Fruit fly (Drosophila melanogaster) whole organism, embryonic: ENCODE measurements around the gene Ir25a.

Experiments used
- Bteb2 ChIP-seq: fragments of 200-800 bp; sonication (Bioruptor generic); optimal IDR thresholded peaks from 2 replicates; lab custom pipeline; 2016; ENCODE audit warnings: missing biosample characterization, missing genetic modification characterization
- CG10209 ChIP-seq: fragments of 200-800 bp; sonication (Bioruptor generic); optimal IDR thresholded peaks from 3 replicates; lab custom pipeline; 2017; ENCODE audit warnings: missing biosample characterization, mild to moderate bottlenecking, missing genetic modification characterization, missing genetic modification reagents
- CG11696 ChIP-seq: fragments of 200-800 bp; sonication (Bioruptor generic); IDR thresholded peaks from 2 replicates; pipeline ENCODE4 v1.3.6; 2022; ENCODE audit warnings: missing biosample characterization, missing genetic modification characterization
- CG11723 ChIP-seq: fragments of 200-800 bp; sonication (Bioruptor generic); optimal IDR thresholded peaks from 2 replicates; lab custom pipeline; 2017; ENCODE audit warnings: missing biosample characterization, mild to moderate bottlenecking, missing genetic modification characterization
- CG1233 ChIP-seq: fragments of 200-800 bp; sonication (Bioruptor generic); optimal IDR thresholded peaks from 4 replicates; lab custom pipeline; 2018; ENCODE audit warnings: missing biosample characterization, mild to moderate bottlenecking, missing genetic modification characterization
- CG15479 ChIP-seq: fragments of 200-800 bp; sonication (Bioruptor generic); optimal IDR thresholded peaks from 3 replicates; lab custom pipeline; 2019; ENCODE audit warnings: missing biosample characterization, mild to moderate bottlenecking, missing genetic modification characterization, moderate library complexity
- CG17385 ChIP-seq: fragments of 200-800 bp; sonication (Bioruptor generic); optimal IDR thresholded peaks from 3 replicates; lab custom pipeline; 2018; ENCODE audit warnings: missing biosample characterization, mild to moderate bottlenecking, missing genetic modification characterization
- CG2129 ChIP-seq: fragments of 200-800 bp; sonication (Bioruptor generic); IDR thresholded peaks from 2 replicates; pipeline ENCODE4 v1.3.6; 2022; ENCODE audit warnings: missing biosample characterization, missing genetic modification characterization; ENCODE audit not compliant: partially characterized antibody
- CG2875 ChIP-seq: fragments of 200-800 bp; sonication (Bioruptor generic); optimal IDR thresholded peaks from 2 replicates; lab custom pipeline; 2017; ENCODE audit warnings: missing biosample characterization, mild to moderate bottlenecking, missing genetic modification characterization, missing genetic modification reagents
- CG4730 ChIP-seq: fragments of 200-800 bp; sonication (Bioruptor generic); IDR thresholded peaks from 2 replicates; pipeline ENCODE4 v1.3.6; 2022; ENCODE audit warnings: missing biosample characterization, missing genetic modification characterization
- CG4820 ChIP-seq: fragments of 200-800 bp; sonication (Bioruptor generic); optimal IDR thresholded peaks from 3 replicates; lab custom pipeline; 2016; ENCODE audit warnings: missing biosample characterization, missing genetic modification characterization
- CG6813 ChIP-seq: fragments of 200-800 bp; sonication (Bioruptor generic); optimal IDR thresholded peaks from 2 replicates; lab custom pipeline; 2017; ENCODE audit warnings: missing biosample characterization, missing genetic modification characterization, mild to moderate bottlenecking, moderate library complexity, missing genetic modification reagents
- CG7963 ChIP-seq: fragments of 200-800 bp; sonication (Bioruptor generic); IDR thresholded peaks from 3 replicates; pipeline ENCODE4 v1.3.6; 2022; ENCODE audit warnings: missing biosample characterization, missing genetic modification characterization; ENCODE audit not compliant: partially characterized antibody
- CTCF ChIP-seq: fragments of 200-800 bp; sonication (Bioruptor generic); optimal IDR thresholded peaks from 2 replicates; lab custom pipeline; 2017; ENCODE audit warnings: missing biosample characterization, mild to moderate bottlenecking, missing genetic modification characterization, moderate library complexity
- Fer3 ChIP-seq: fragments of 200-800 bp; sonication (Bioruptor generic); optimal IDR thresholded peaks from 2 replicates; lab custom pipeline; 2018; ENCODE audit warnings: missing biosample characterization, mild to moderate bottlenecking, missing genetic modification characterization, moderate library complexity
- H15 ChIP-seq: fragments of 200-800 bp; sonication (Bioruptor generic); IDR thresholded peaks from 3 replicates; pipeline ENCODE4 v1.3.6; 2022; ENCODE audit warnings: missing biosample characterization, missing genetic modification characterization
- Hr3 ChIP-seq: fragments of 200-800 bp; sonication (Bioruptor generic); optimal IDR thresholded peaks from 3 replicates; lab custom pipeline; 2016; ENCODE audit warnings: missing biosample characterization, missing genetic modification characterization
- Hr78 ChIP-seq, 2 experiments: fragments of 200-800 bp in 1 of 2; fragments of >200 bp in 1 of 2; sonication (Bioruptor generic) in 1 of 2; optimal IDR thresholded peaks; 2 replicates each; lab custom pipeline; 2017 to 2019; ENCODE audit warnings: missing biosample characterization in 2 of 2, missing genetic modification characterization in 2 of 2, mild to moderate bottlenecking in 1 of 2, moderate library complexity in 1 of 2
- Mrtf ChIP-seq: fragments of 200-800 bp; sonication (Bioruptor generic); IDR thresholded peaks from 3 replicates; pipeline ENCODE4 v1.3.6; 2022; ENCODE audit warnings: missing biosample characterization, missing genetic modification characterization
- Side ChIP-seq: fragments of 200-800 bp; sonication (Bioruptor generic); optimal IDR thresholded peaks from 2 replicates; lab custom pipeline; 2016; ENCODE audit warnings: missing biosample characterization, missing genetic modification characterization
- ac ChIP-seq: fragments of 200-800 bp; sonication (Bioruptor generic); optimal IDR thresholded peaks from 3 replicates; lab custom pipeline; 2017; ENCODE audit warnings: missing biosample characterization, mild to moderate bottlenecking, missing genetic modification characterization
- cad ChIP-seq: fragments of >200 bp; optimal IDR thresholded peaks from 2 replicates; lab custom pipeline; 2017; ENCODE audit warnings: missing biosample characterization, missing genetic modification characterization
- cg ChIP-seq: fragments of 200-800 bp; sonication (Bioruptor generic); optimal IDR thresholded peaks from 3 replicates; lab custom pipeline; 2019; ENCODE audit warnings: missing biosample characterization, mild to moderate bottlenecking, missing genetic modification characterization, moderate library complexity
- crol ChIP-seq: fragments of 200-800 bp; sonication (Bioruptor generic); IDR thresholded peaks from 2 replicates; pipeline ENCODE4 v1.3.6; 2022; ENCODE audit warnings: missing biosample characterization, missing genetic modification characterization
- da ChIP-seq: fragments of 200-800 bp; sonication (Bioruptor generic); optimal IDR thresholded peaks from 2 replicates; lab custom pipeline; 2016; ENCODE audit warnings: missing biosample characterization, missing genetic modification characterization
- danr ChIP-seq: fragments of 200-800 bp; sonication (Bioruptor generic); IDR thresholded peaks from 2 replicates; pipeline ENCODE4 v1.3.6; 2022; ENCODE audit warnings: missing biosample characterization, missing genetic modification characterization
- fd64A ChIP-seq: fragments of 200-800 bp; sonication (Bioruptor generic); optimal IDR thresholded peaks from 3 replicates; lab custom pipeline; 2018; ENCODE audit warnings: missing biosample characterization, mild to moderate bottlenecking, missing genetic modification characterization
- ftz-f1 ChIP-seq: fragments of 200-800 bp; sonication (Bioruptor generic); optimal IDR thresholded peaks from 2 replicates; lab custom pipeline; 2016; ENCODE audit warnings: missing biosample characterization, missing genetic modification characterization
- gem ChIP-seq: fragments of 200-800 bp; sonication (Bioruptor generic); optimal IDR thresholded peaks from 2 replicates; lab custom pipeline; 2019; ENCODE audit warnings: missing biosample characterization, mild to moderate bottlenecking, missing genetic modification characterization, moderate library complexity
- gfzf ChIP-seq: fragments of 200-800 bp; sonication (Bioruptor generic); optimal IDR thresholded peaks from 2 replicates; lab custom pipeline; 2016; ENCODE audit warnings: missing biosample characterization, mild to moderate bottlenecking, missing genetic modification characterization, moderate library complexity
- ham ChIP-seq: fragments of 200-800 bp; sonication (Bioruptor generic); IDR thresholded peaks from 2 replicates; pipeline ENCODE4 v1.3.6; 2022; ENCODE audit warnings: missing biosample characterization, missing genetic modification characterization
- inv ChIP-seq: fragments of 200-800 bp; sonication (Bioruptor generic); IDR thresholded peaks from 2 replicates; pipeline ENCODE4 v1.3.6; 2022; ENCODE audit warnings: missing biosample characterization, missing genetic modification characterization; ENCODE audit not compliant: partially characterized antibody
- klu ChIP-seq: fragments of 200-800 bp; sonication (Bioruptor generic); IDR thresholded peaks from 2 replicates; pipeline ENCODE4 v1.3.6; 2022; ENCODE audit warnings: missing biosample characterization, missing genetic modification characterization
- kni ChIP-seq: fragments of 200-800 bp; sonication (Bioruptor generic); optimal IDR thresholded peaks from 3 replicates; lab custom pipeline; 2017; ENCODE audit warnings: mild to moderate bottlenecking, missing biosample characterization, missing genetic modification reagents, missing genetic modification characterization
- nerfin-1 ChIP-seq: fragments of 200-800 bp; sonication (Bioruptor generic); optimal IDR thresholded peaks from 3 replicates; lab custom pipeline; 2019; ENCODE audit warnings: missing biosample characterization, mild to moderate bottlenecking, missing genetic modification characterization, moderate library complexity
- nom ChIP-seq: fragments of 200-800 bp; sonication (Bioruptor generic); optimal IDR thresholded peaks from 2 replicates; lab custom pipeline; 2017; ENCODE audit warnings: missing biosample characterization, missing genetic modification characterization, mild to moderate bottlenecking, moderate library complexity, missing genetic modification reagents
- p53 ChIP-seq: fragments of 200-800 bp; sonication (Bioruptor generic); optimal IDR thresholded peaks from 2 replicates; lab custom pipeline; 2016; ENCODE audit warnings: missing biosample characterization, missing genetic modification characterization
- prd ChIP-seq, 3 experiments: fragments of >200 bp in 2 of 3; fragments of 200-800 bp in 1 of 3; sonication (Bioruptor generic) in 1 of 3; optimal IDR thresholded peaks in 2 of 3; IDR thresholded peaks in 1 of 3; 2 replicates in 2 of 3; 3 replicates in 1 of 3; pipeline versions ENCODE4 v1.3.6 to Lab custom; 2017 to 2022; ENCODE audit warnings: missing biosample characterization in 1 of 3, missing genetic modification characterization in 1 of 3
- tll ChIP-seq, 2 experiments: fragments of 200-800 bp in 1 of 2; fragments of >200 bp in 1 of 2; sonication (Bioruptor generic) in 1 of 2; optimal IDR thresholded peaks; 2 replicates each; lab custom pipeline; 2017 to 2019; ENCODE audit warnings: missing biosample characterization in 2 of 2, missing genetic modification characterization in 2 of 2, mild to moderate bottlenecking in 1 of 2, moderate library complexity in 1 of 2
- twi ChIP-seq: fragments of 200-800 bp; optimal IDR thresholded peaks from 2 replicates; lab custom pipeline; 2019; ENCODE audit warnings: missing biosample characterization, mild to moderate bottlenecking, missing genetic modification characterization, moderate library complexity
- zen ChIP-seq: fragments of 200-800 bp; sonication (Bioruptor generic); optimal IDR thresholded peaks from 3 replicates; lab custom pipeline; 2018; ENCODE audit warnings: missing biosample characterization, mild to moderate bottlenecking, missing genetic modification characterization, moderate library complexity
- zfh1 ChIP-seq: fragments of 200-800 bp; sonication (Bioruptor generic); IDR thresholded peaks from 3 replicates; pipeline ENCODE4 v1.3.6; 2022; ENCODE audit warnings: missing biosample characterization, missing genetic modification characterization

Gene Ir25a

DNA sequence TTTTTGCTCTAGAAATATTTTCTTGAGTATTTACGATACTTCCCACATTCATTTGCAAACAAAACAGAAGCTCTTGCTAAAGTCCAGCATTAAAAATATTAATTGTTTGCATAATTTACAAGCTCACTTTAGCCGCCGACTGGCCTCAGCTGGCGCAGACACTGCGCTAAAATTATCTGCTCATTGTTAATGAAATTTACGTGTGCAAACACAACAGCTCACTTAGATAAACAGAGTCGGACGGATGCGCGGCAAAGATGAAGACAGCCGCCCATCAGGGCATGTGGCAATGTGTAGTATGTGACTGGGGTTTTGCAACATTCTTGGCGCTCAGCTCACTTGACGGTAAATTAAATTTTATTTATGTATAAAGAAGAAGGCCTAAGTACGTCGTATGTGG, 6.1 kb downstream of the Ir25a start (continued):
- TF ChIP-seq CG7963 (GFP tag; lab: Robert Waterston, UW) (no peak; the same call in 2 of the 3 replicates), CG4730 (GFP tag; lab: Robert Waterston, UW) (no peak), Fer3 (tag; lab: Kevin White, UChicago) (peak; percentile 36), CG2875 (GFP tag; lab: Kevin White, UChicago) (no peak), Side (GFP tag; lab: Kevin White, UChicago) (no peak), inv (no peak), gem (no peak), CG1233 (GFP tag; lab: Kevin White, UChicago) (peak; percentile 20), ac (GFP tag; lab: Kevin White, UChicago) (no peak), CG11723 (GFP tag; lab: Kevin White, UChicago) (no peak), CG10209 (GFP tag; lab: Kevin White, UChicago) (no peak), klu (no peak)

DNA sequence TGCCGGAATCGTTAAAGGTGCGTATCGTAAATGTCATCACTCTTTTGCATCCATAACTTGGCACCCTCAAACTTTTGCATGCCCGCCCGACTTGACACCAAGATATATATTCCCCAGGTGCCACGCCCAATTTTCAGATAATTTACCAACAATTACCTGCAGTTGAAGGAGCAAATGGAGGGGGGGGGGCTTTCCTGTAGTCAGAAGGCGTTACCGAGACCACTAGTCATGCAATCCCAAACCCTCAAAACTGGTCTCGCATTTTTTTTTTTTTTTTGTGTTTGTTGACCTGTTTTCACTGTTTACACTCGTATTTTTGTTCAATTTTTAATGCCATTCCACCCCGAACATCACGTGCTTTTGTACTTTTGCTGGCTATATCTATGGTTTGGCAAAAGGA, 9.4 kb downstream of the Ir25a start:
- TF ChIP-seq nom (GFP tag; lab: Kevin White, UChicago): peak; percentile 15
- TF ChIP-seq CG2129 (GFP tag; lab: Robert Waterston, UW): no peak

DNA sequence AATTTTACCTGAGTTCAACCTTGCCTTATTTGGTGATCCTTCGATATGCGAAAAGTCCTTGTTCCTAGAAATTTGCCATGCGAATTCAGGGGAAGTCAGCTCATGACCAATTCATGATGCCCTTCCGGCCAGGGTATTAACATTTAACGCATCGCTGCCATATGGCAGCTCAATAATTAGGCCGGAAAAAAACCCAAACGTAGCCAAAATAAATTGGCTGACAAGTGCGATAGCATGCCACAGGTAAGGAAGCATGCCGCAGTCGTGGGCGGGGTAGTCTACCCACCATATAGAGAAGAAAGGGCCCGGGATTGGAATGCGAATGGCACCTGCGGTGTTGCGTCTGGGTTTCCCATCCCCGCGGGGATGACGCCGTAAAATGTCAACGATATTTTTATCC, 11.3 kb downstream of the Ir25a start:
- no peak for TF ChIP-seq CG1233 (GFP tag; lab: Kevin White, UChicago)
- 0 out of 2 replicates have a peak, but pooled peaks have one; percentile 11 for TF ChIP-seq danr (GFP tag; lab: Robert Waterston, UW)
- no peak for TF ChIP-seq gfzf (GFP tag; lab: Kevin White, UChicago)
- peak; percentile 36 for TF ChIP-seq twi (tag; lab: Kevin White, UChicago)
- TF ChIP-seq ftz-f1 (GFP tag; lab: Kevin White, UChicago): no peak
- TF ChIP-seq zen (tag; lab: Kevin White, UChicago): peak; percentile 90
- no peak for TF ChIP-seq prd (optimal IDR thresholded peaks at IDR 0.05; lab: Kevin White, UChicago)
- TF ChIP-seq prd (GFP tag; IDR thresholded peaks at IDR 0.05; lab: Robert Waterston, UW): 0 out of 3 replicates have a peak, but pooled peaks have one; percentile 29
- no peak for TF ChIP-seq Hr3 (GFP tag; lab: Kevin White, UChicago)
- TF ChIP-seq tll (GFP tag; optimal IDR thresholded peaks at IDR 0.05; lab: Kevin White, UChicago): peak in 1 of 2 experiments; percentile 76
- peak; percentile 68 for TF ChIP-seq cad (GFP tag; lab: Kevin White, UChicago)
- TF ChIP-seq Hr78 (GFP tag; optimal IDR thresholded peaks at IDR 0.05; lab: Kevin White, UChicago): no peak
- peak; percentile 77 for TF ChIP-seq CG15479 (GFP tag; lab: Kevin White, UChicago)
- TF ChIP-seq kni (GFP tag; lab: Kevin White, UChicago): peak; percentile 10

DNA sequence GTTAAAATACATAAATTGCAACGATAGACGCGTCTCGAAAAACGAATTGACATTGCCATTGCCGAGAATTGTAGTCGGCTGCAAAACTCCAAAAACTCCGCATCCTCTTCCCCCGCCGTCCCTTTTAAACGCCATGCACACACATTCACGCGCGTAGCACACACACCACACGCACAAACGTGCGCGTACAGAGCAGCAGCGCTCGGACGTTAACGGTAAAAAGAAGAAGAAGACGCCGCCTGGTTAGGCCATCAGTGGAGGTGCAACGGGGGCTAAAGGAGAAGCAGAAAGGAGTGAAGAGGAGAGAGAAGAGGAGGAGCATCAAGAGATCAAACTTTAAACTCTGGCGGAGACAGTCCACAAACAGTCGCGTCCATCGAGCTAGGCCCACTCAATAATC, 12.8 kb downstream of the Ir25a start:
- no peak for TF ChIP-seq nerfin-1 (tag; lab: Kevin White, UChicago)
- TF ChIP-seq fd64A: no peak
- no peak for TF ChIP-seq CG6813 (GFP tag; lab: Kevin White, UChicago)
- TF ChIP-seq CG4820 (GFP tag; lab: Kevin White, UChicago): no peak
- TF ChIP-seq CG17385: peak; percentile 59
- peak; percentile 67 for TF ChIP-seq p53
- TF ChIP-seq CTCF (GFP tag; lab: Kevin White, UChicago): no peak
- TF ChIP-seq CG11696 (GFP tag; lab: Robert Waterston, UW): peak; percentile 36; the same call in 1 of the 2 replicates
- TF ChIP-seq H15 (GFP tag; lab: Robert Waterston, UW): peak; percentile 25; the same call in 1 of the 3 replicates
- TF ChIP-seq da (GFP tag; lab: Kevin White, UChicago): no peak
- TF ChIP-seq ham (GFP tag; lab: Robert Waterston, UW): no peak
- TF ChIP-seq Bteb2 (GFP tag; lab: Kevin White, UChicago): no peak
- TF ChIP-seq crol: 0 out of 2 replicates have a peak, but pooled peaks have one; percentile 40
- TF ChIP-seq cg (GFP tag; lab: Kevin White, UChicago): peak; percentile 25
- no peak for TF ChIP-seq Mrtf (GFP tag; lab: Robert Waterston, UW)
- peak; percentile 16; the same call in 1 of the 3 replicates for TF ChIP-seq zfh1
- TF ChIP-seq, all 482 proteins: peak for 7
